Worm (Caenorhabditis elegans) whole organism, mixed stage, embryonic: ENCODE data around the gene arl-6.

Experiments
- nhr-12 ChIP-seq: fragments of 150-350 bp; optimal IDR thresholded peaks from 2 replicates; lab custom pipeline; 2014; ENCODE audit warnings: missing biosample characterization, missing genetic modification characterization
- nhr-237 ChIP-seq: fragments of 150-350 bp; optimal IDR thresholded peaks from 2 replicates; lab custom pipeline; 2014; ENCODE audit warnings: missing biosample characterization, missing genetic modification characterization
- snpc-4 ChIP-seq: fragments of 150-350 bp; optimal IDR thresholded peaks from 2 replicates; lab custom pipeline; 2014; ENCODE audit warnings: missing biosample characterization, missing genetic modification characterization
- unc-39 ChIP-seq: fragments of 150-350 bp; optimal IDR thresholded peaks from 2 replicates; lab custom pipeline; 2014; ENCODE audit warnings: missing biosample characterization, missing genetic modification characterization
- zip-8 ChIP-seq: fragments of 150-350 bp; optimal IDR thresholded peaks from 2 replicates; lab custom pipeline; 2014; ENCODE audit warnings: missing biosample characterization, missing genetic modification characterization

- TF ChIP-seq snpc-4 (no peak), nhr-237 (no peak), zip-8 (no peak), unc-39 (tag; lab: Kevin White, UChicago) (no peak), nhr-12 (tag; lab: Kevin White, UChicago) (no peak)
These were observed 11.9 kb downstream of the arl-6 start, which contains the start of gene metl-5 for ce11 chrIII:4802707-4803106.
